Worm (Caenorhabditis elegans) whole organism, young adult: ENCODE data around the gene F47B8.3.

Experiments
- C06A6.2 ChIP-seq: fragments of 200-800 bp; sonication (Bioruptor generic); conservative IDR thresholded peaks from 2 replicates; pipeline ENCODE4 v1.3.6; 2022; ENCODE audit warnings: missing genetic modification characterization, missing compliant biosample characterization
- D2030.7 ChIP-seq: fragments of 200-800 bp; sonication (Bioruptor generic); IDR thresholded peaks from 2 replicates; pipeline ENCODE4 v1.3.6; 2022; ENCODE audit warnings: missing genetic modification reagents, missing genetic modification characterization, missing compliant biosample characterization
- F23B12.7 ChIP-seq: sonication (generic microtip); optimal IDR thresholded peaks from 2 replicates; lab custom pipeline; 2017; ENCODE audit warnings: missing genetic modification characterization, mild to moderate bottlenecking, missing compliant biosample characterization, antibody characterized with exemption, moderate library complexity; ENCODE audit not compliant: insufficient read depth
- F33H1.4 ChIP-seq: fragments of 200-800 bp; sonication (Bioruptor generic); IDR thresholded peaks from 2 replicates; pipeline ENCODE4 v1.3.6; 2022; ENCODE audit warnings: missing genetic modification reagents, missing genetic modification characterization, missing compliant biosample characterization
- F57A8.1 ChIP-seq: fragments of 200-800 bp; sonication (Bioruptor generic); optimal IDR thresholded peaks from 2 replicates; lab custom pipeline; 2018; ENCODE audit warnings: mild to moderate bottlenecking, missing genetic modification characterization, moderate library complexity, missing compliant biosample characterization
- T07F8.4 ChIP-seq: sonication (generic microtip); optimal IDR thresholded peaks from 2 replicates; lab custom pipeline; 2016; ENCODE audit warnings: mild to moderate bottlenecking, missing genetic modification characterization, moderate library complexity, missing compliant biosample characterization
- Y79H2A.3 ChIP-seq: fragments of 200-800 bp; sonication (Bioruptor generic); conservative IDR thresholded peaks from 2 replicates; pipeline ENCODE4 v1.3.6; 2022; ENCODE audit warnings: missing genetic modification reagents, missing genetic modification characterization, missing compliant biosample characterization
- Y95B8A.8 ChIP-seq: fragments of 200-800 bp; sonication (Bioruptor generic); IDR thresholded peaks from 2 replicates; pipeline ENCODE4 v1.3.6; 2022; ENCODE audit warnings: missing genetic modification reagents, missing genetic modification characterization, missing compliant biosample characterization
- akir-1 ChIP-seq: fragments of 200-800 bp; sonication (Bioruptor generic); optimal IDR thresholded peaks from 2 replicates; lab custom pipeline; 2018; ENCODE audit warnings: mild to moderate bottlenecking, missing genetic modification characterization, moderate library complexity, missing compliant biosample characterization
- aptf-2 ChIP-seq: fragments of 200-800 bp; sonication (Bioruptor generic); conservative IDR thresholded peaks from 2 replicates; pipeline ENCODE4 v1.3.6; 2022; ENCODE audit warnings: missing genetic modification reagents, missing genetic modification characterization, missing compliant biosample characterization
- attf-5 ChIP-seq: fragments of 200-800 bp; sonication (Bioruptor generic); optimal IDR thresholded peaks from 2 replicates; lab custom pipeline; 2018; ENCODE audit warnings: mild to moderate bottlenecking, missing genetic modification characterization, missing compliant biosample characterization
- attf-6 ChIP-seq: fragments of 200-800 bp; sonication (Bioruptor generic); IDR thresholded peaks from 2 replicates; pipeline ENCODE4 v1.3.6; 2022; ENCODE audit warnings: missing genetic modification reagents, missing genetic modification characterization, missing compliant biosample characterization
- bed-2 ChIP-seq: fragments of 200-800 bp; sonication (Bioruptor generic); IDR thresholded peaks from 2 replicates; pipeline ENCODE4 v1.3.6; 2022; ENCODE audit warnings: missing genetic modification reagents, missing genetic modification characterization, missing compliant biosample characterization
- cebp-2 ChIP-seq: fragments of 200-800 bp; sonication (Bioruptor generic); IDR thresholded peaks from 2 replicates; pipeline ENCODE4 v1.3.6; 2022; ENCODE audit warnings: missing genetic modification characterization, missing compliant biosample characterization
- ceh-27 ChIP-seq: fragments of 200-800 bp; sonication (Bioruptor generic); optimal IDR thresholded peaks from 2 replicates; lab custom pipeline; 2018; ENCODE audit warnings: mild to moderate bottlenecking, missing genetic modification characterization, moderate library complexity, missing compliant biosample characterization
- ceh-58 ChIP-seq: fragments of 200-800 bp; sonication (Bioruptor generic); IDR thresholded peaks from 2 replicates; pipeline ENCODE4 v1.3.6; 2022; ENCODE audit warnings: missing genetic modification characterization, missing compliant biosample characterization
- ceh-91 ChIP-seq: fragments of 200-800 bp; sonication (Bioruptor generic); IDR thresholded peaks from 2 replicates; pipeline ENCODE4 v1.3.6; 2022; ENCODE audit warnings: missing genetic modification reagents, missing genetic modification characterization, missing compliant biosample characterization
- die-1 ChIP-seq: sonication (generic microtip); optimal IDR thresholded peaks from 2 replicates; lab custom pipeline; 2016; ENCODE audit warnings: missing genotype, mild to moderate bottlenecking, missing genetic modification characterization, missing compliant biosample characterization
- egl-44 ChIP-seq: fragments of 200-800 bp; sonication (Bioruptor generic); IDR thresholded peaks from 2 replicates; pipeline ENCODE4 v1.3.6; 2022; ENCODE audit warnings: missing genetic modification reagents, missing genetic modification characterization, missing compliant biosample characterization
- ekl-4 ChIP-seq: fragments of 200-800 bp; sonication (Bioruptor generic); IDR thresholded peaks from 2 replicates; pipeline ENCODE4 v1.3.6; 2022; ENCODE audit warnings: missing genetic modification reagents, missing genetic modification characterization, missing compliant biosample characterization
- ets-4 ChIP-seq: fragments of 200-800 bp; sonication (Bioruptor generic); optimal IDR thresholded peaks from 2 replicates; lab custom pipeline; 2018; ENCODE audit warnings: mild to moderate bottlenecking, missing genetic modification characterization, missing compliant biosample characterization
- him-1 ChIP-seq: sonication (generic microtip); optimal IDR thresholded peaks from 2 replicates; lab custom pipeline; 2016; ENCODE audit warnings: missing genotype, missing genetic modification reagents, missing genetic modification characterization, missing compliant biosample characterization
- hlh-26 ChIP-seq: fragments of 200-800 bp; sonication (Bioruptor generic); conservative IDR thresholded peaks from 2 replicates; pipeline ENCODE4 v1.3.6; 2022; ENCODE audit warnings: missing genetic modification reagents, missing genetic modification characterization, missing compliant biosample characterization
- hmg-20 ChIP-seq: fragments of 200-800 bp; sonication (Bioruptor generic); IDR thresholded peaks from 2 replicates; pipeline ENCODE4 v1.3.6; 2022; ENCODE audit warnings: missing genetic modification reagents, missing genetic modification characterization, missing compliant biosample characterization
- hsf-1 ChIP-seq: fragments of 200-800 bp; sonication (Bioruptor generic); IDR thresholded peaks from 2 replicates; pipeline ENCODE4 v1.3.6; 2022; ENCODE audit warnings: missing genetic modification reagents, missing genetic modification characterization, missing compliant biosample characterization
- let-526 ChIP-seq: fragments of 200-800 bp; sonication (Bioruptor generic); IDR thresholded peaks from 2 replicates; pipeline ENCODE4 v1.3.6; 2022; ENCODE audit warnings: missing genetic modification reagents, missing genetic modification characterization, missing compliant biosample characterization
- lin-35 ChIP-seq, 3 experiments: fragments of 150-350 bp in 2 of 3; sonication (generic microtip) in 1 of 3; optimal IDR thresholded peaks; 2 replicates each; lab custom pipeline; 2014 to 2018; ENCODE audit warnings: missing biosample characterization in 3 of 3, missing genetic modification characterization in 3 of 3, missing genetic modification reagents in 3 of 3
- lin-40 ChIP-seq: sonication (generic microtip); optimal IDR thresholded peaks from 2 replicates; lab custom pipeline; 2016; ENCODE audit warnings: missing genetic modification characterization, mild to moderate bottlenecking, missing compliant biosample characterization, missing genotype, missing genetic modification reagents
- lsl-1 ChIP-seq: fragments of 200-800 bp; sonication (Bioruptor generic); optimal IDR thresholded peaks from 2 replicates; lab custom pipeline; 2018; ENCODE audit warnings: mild to moderate bottlenecking, missing genetic modification characterization, moderate library complexity, missing compliant biosample characterization
- lsy-27 ChIP-seq: sonication (generic microtip); optimal IDR thresholded peaks from 2 replicates; lab custom pipeline; 2017; ENCODE audit warnings: missing genetic modification characterization, mild to moderate bottlenecking, missing compliant biosample characterization, antibody characterized with exemption, missing genotype, borderline replicate concordance; ENCODE audit not compliant: insufficient read depth
- madf-10 ChIP-seq: sonication (generic microtip); optimal IDR thresholded peaks from 2 replicates; lab custom pipeline; 2016; ENCODE audit warnings: mild to moderate bottlenecking, missing genetic modification characterization, missing compliant biosample characterization
- madf-6 ChIP-seq: fragments of 200-800 bp; sonication (Bioruptor generic); IDR thresholded peaks from 2 replicates; pipeline ENCODE4 v1.3.6; 2022; ENCODE audit warnings: missing genetic modification reagents, missing genetic modification characterization, missing compliant biosample characterization
- mcd-1 ChIP-seq: fragments of 200-800 bp; sonication (Bioruptor generic); IDR thresholded peaks from 2 replicates; pipeline ENCODE4 v1.3.6; 2022; ENCODE audit warnings: missing genetic modification reagents, missing genetic modification characterization, missing compliant biosample characterization
- mxl-1 ChIP-seq: sonication (generic microtip); optimal IDR thresholded peaks from 2 replicates; lab custom pipeline; 2016; ENCODE audit warnings: missing genetic modification characterization, missing compliant biosample characterization
- nhr-90 ChIP-seq: sonication (generic microtip); optimal IDR thresholded peaks from 2 replicates; lab custom pipeline; 2016; ENCODE audit warnings: missing genotype, mild to moderate bottlenecking, missing genetic modification characterization, missing compliant biosample characterization
- pbrm-1 ChIP-seq: fragments of 200-800 bp; sonication (Bioruptor generic); IDR thresholded peaks from 2 replicates; pipeline ENCODE4 v1.3.6; 2022; ENCODE audit warnings: missing genetic modification reagents, missing genetic modification characterization, missing compliant biosample characterization
- pha-4 ChIP-seq: fragments of 150-350 bp; sonication (generic microtip); optimal IDR thresholded peaks from 2 replicates; lab custom pipeline; 2014; ENCODE audit warnings: missing biosample characterization, missing genetic modification reagents, missing genetic modification characterization
- rcor-1 ChIP-seq: fragments of 200-800 bp; sonication (Bioruptor generic); IDR thresholded peaks from 2 replicates; pipeline ENCODE4 v1.3.6; 2022; ENCODE audit warnings: missing genetic modification reagents, missing genetic modification characterization, missing compliant biosample characterization
- rec-8 ChIP-seq, 2 experiments: sonication (generic microtip); optimal IDR thresholded peaks; 2 replicates each; lab custom pipeline; 2016; ENCODE audit warnings: mild to moderate bottlenecking in 2 of 2, missing genetic modification characterization in 2 of 2, missing genetic modification reagents in 2 of 2, missing genotype in 2 of 2, missing biosample characterization in 1 of 2, missing compliant biosample characterization in 1 of 2, moderate library complexity in 1 of 2
- sea-2 ChIP-seq: fragments of 200-800 bp; sonication (Bioruptor generic); IDR thresholded peaks from 2 replicates; pipeline ENCODE4 v1.3.6; 2022; ENCODE audit warnings: missing genetic modification characterization, missing compliant biosample characterization
- snpc-1.1 ChIP-seq: sonication (generic microtip); optimal IDR thresholded peaks from 2 replicates; lab custom pipeline; 2017; ENCODE audit warnings: missing genetic modification characterization, mild to moderate bottlenecking, missing compliant biosample characterization, antibody characterized with exemption, moderate library complexity, missing genotype, missing genetic modification reagents; ENCODE audit not compliant: insufficient read depth
- snpc-1.3 ChIP-seq: sonication (generic microtip); optimal IDR thresholded peaks from 2 replicates; lab custom pipeline; 2017; ENCODE audit warnings: missing genetic modification characterization, mild to moderate bottlenecking, missing compliant biosample characterization, antibody characterized with exemption, moderate library complexity, missing genotype, missing genetic modification reagents; ENCODE audit not compliant: insufficient read depth
- snpc-3.4 ChIP-seq: sonication (generic microtip); optimal IDR thresholded peaks from 2 replicates; lab custom pipeline; 2017; ENCODE audit warnings: missing genetic modification characterization, mild to moderate bottlenecking, missing compliant biosample characterization, antibody characterized with exemption, moderate library complexity, missing genotype, missing genetic modification reagents
- tbp1 ChIP-seq: fragments of 200-800 bp; sonication (Bioruptor generic); optimal IDR thresholded peaks from 2 replicates; lab custom pipeline; 2018; ENCODE audit warnings: mild to moderate bottlenecking, missing genetic modification characterization, missing compliant biosample characterization
- tbx-9 ChIP-seq: sonication (generic microtip); optimal IDR thresholded peaks from 2 replicates; lab custom pipeline; 2016; ENCODE audit warnings: borderline replicate concordance, missing genetic modification characterization, inconsistent platforms, missing compliant biosample characterization
- unc-62 ChIP-seq: fragments of 150-350 bp; optimal IDR thresholded peaks from 2 replicates; lab custom pipeline; 2014; ENCODE audit warnings: missing biosample characterization, missing genetic modification reagents, missing genetic modification characterization
- ztf-18 ChIP-seq: sonication (generic microtip); optimal IDR thresholded peaks from 2 replicates; lab custom pipeline; 2016; ENCODE audit warnings: missing genotype, mild to moderate bottlenecking, missing genetic modification characterization, missing compliant biosample characterization
- ztf-26 ChIP-seq: sonication (generic microtip); optimal IDR thresholded peaks from 2 replicates; lab custom pipeline; 2017; ENCODE audit warnings: missing genetic modification characterization, missing compliant biosample characterization

The F47B8.3 gene

ce11 chrV:14350498-14350897 is 27.7 kb upstream of the F47B8.3 start:
- TF ChIP-seq attf-6 (GFP tag; lab: Robert Waterston, UW) (0 out of 2 replicates have a peak, but pooled peaks have one; percentile 35), D2030.7 (peak; percentile 13; the same call in 1 of the 2 replicates), attf-5 (GFP tag; lab: Kevin White, UChicago) (no peak), hlh-26 (GFP tag; lab: Robert Waterston, UW) (no peak), bed-2 (GFP tag; lab: Robert Waterston, UW) (no peak), mxl-1 (tag; lab: Kevin White, UChicago) (no peak), mcd-1 (GFP tag; lab: Robert Waterston, UW) (no peak), lin-35 (GFP tag; optimal IDR thresholded peaks at IDR 0.05; lab: Kevin White, UChicago) (no peak), madf-10 (tag; lab: Kevin White, UChicago) (no peak), pbrm-1 (0 out of 2 replicates have a peak, but pooled peaks have one; percentile 19), unc-62 (GFP tag; lab: Kevin White, UChicago) (no peak), tbp1 (GFP tag; lab: Kevin White, UChicago) (no peak), pha-4 (no peak), rec-8 (tag; optimal IDR thresholded peaks at IDR 0.05; lab: Kevin White, UChicago) (no peak), F57A8.1 (GFP tag; lab: Kevin White, UChicago) (no peak), Y79H2A.3 (GFP tag; lab: Robert Waterston, UW) (no peak), ztf-26 (tag; lab: Kevin White, UChicago) (no peak), Y95B8A.8 (GFP tag; lab: Robert Waterston, UW) (no peak), snpc-1.3 (tag; lab: Kevin White, UChicago) (no peak), ceh-27 (GFP tag; lab: Kevin White, UChicago) (no peak), die-1 (tag; lab: Kevin White, UChicago) (no peak), F23B12.7 (tag; lab: Kevin White, UChicago) (no peak), sea-2 (GFP tag; lab: Robert Waterston, UW) (no peak), ceh-91 (GFP tag; lab: Robert Waterston, UW) (no peak), T07F8.4 (tag; lab: Kevin White, UChicago) (no peak), hmg-20 (no peak), aptf-2 (GFP tag; lab: Robert Waterston, UW) (no peak), ceh-58 (GFP tag; lab: Robert Waterston, UW) (no peak), him-1 (no peak), let-526 (GFP tag; lab: Robert Waterston, UW) (no peak), nhr-90 (no peak), snpc-1.1 (tag; lab: Kevin White, UChicago) (no peak), hsf-1 (no peak), lsl-1 (GFP tag; lab: Kevin White, UChicago) (peak; percentile 63), C06A6.2 (GFP tag; lab: Robert Waterston, UW) (no peak), lsy-27 (tag; lab: Kevin White, UChicago) (no peak), egl-44 (no peak), ztf-18 (tag; lab: Kevin White, UChicago) (no peak), akir-1 (GFP tag; lab: Kevin White, UChicago) (no peak), F33H1.4 (GFP tag; lab: Robert Waterston, UW) (peak; percentile 67), lin-40 (no peak), ekl-4 (GFP tag; lab: Robert Waterston, UW) (no peak), rcor-1 (GFP tag; lab: Robert Waterston, UW) (no peak), tbx-9 (no peak), cebp-2 (GFP tag; lab: Robert Waterston, UW) (no peak), madf-6 (GFP tag; lab: Robert Waterston, UW) (peak; percentile 62), ets-4 (GFP tag; lab: Kevin White, UChicago) (no peak), snpc-3.4 (tag; lab: Kevin White, UChicago) (peak; percentile 25)
